Worm (Caenorhabditis elegans) whole organism, early embryonic: ENCODE results near the gene hpo-10.

ENCODE experiments used
- B0310.2 ChIP-seq: sonication (generic microtip); optimal IDR thresholded peaks from 2 replicates; lab custom pipeline; 2016; ENCODE audit warnings: mild to moderate bottlenecking, missing genetic modification characterization, missing compliant biosample characterization
- F13C5.2 ChIP-seq: sonication (generic microtip); optimal IDR thresholded peaks from 2 replicates; lab custom pipeline; 2017; ENCODE audit warnings: mild to moderate bottlenecking, missing genetic modification characterization, inconsistent platforms, missing compliant biosample characterization
- aly-1 ChIP-seq: sonication (generic microtip); optimal IDR thresholded peaks from 2 replicates; lab custom pipeline; 2016; ENCODE audit warnings: missing genetic modification characterization, missing compliant biosample characterization
- ama-1 ChIP-seq: fragments of 150-350 bp; optimal IDR thresholded peaks from 2 replicates; lab custom pipeline; 2014
- ceh-13 ChIP-seq: fragments of 200-800 bp; sonication (Bioruptor generic); optimal IDR thresholded peaks from 2 replicates; lab custom pipeline; 2018; ENCODE audit warnings: mild to moderate bottlenecking, missing genetic modification characterization, missing compliant biosample characterization
- ceh-36 ChIP-seq: sonication (generic microtip); optimal IDR thresholded peaks from 2 replicates; lab custom pipeline; 2016; ENCODE audit warnings: missing genetic modification characterization, inconsistent platforms, missing compliant biosample characterization
- ets-7 ChIP-seq: sonication (generic microtip); optimal IDR thresholded peaks from 2 replicates; lab custom pipeline; 2016; ENCODE audit warnings: missing genotype, missing genetic modification characterization, missing compliant biosample characterization
- flt-1 ChIP-seq: fragments of 200-800 bp; sonication (Bioruptor generic); IDR thresholded peaks from 2 replicates; pipeline ENCODE4 v1.3.6; 2022; ENCODE audit warnings: missing genetic modification characterization, missing compliant biosample characterization
- hmbx-1 ChIP-seq: sonication (generic microtip); optimal IDR thresholded peaks from 2 replicates; lab custom pipeline; 2016; ENCODE audit warnings: mild to moderate bottlenecking, missing genetic modification characterization, missing compliant biosample characterization
- hmg-4 ChIP-seq: fragments of 200-800 bp; sonication (Bioruptor generic); optimal IDR thresholded peaks from 2 replicates; lab custom pipeline; 2018; ENCODE audit warnings: mild to moderate bottlenecking, missing genetic modification characterization, missing compliant biosample characterization
- hnd-1 ChIP-seq: sonication (generic microtip); optimal IDR thresholded peaks from 2 replicates; lab custom pipeline; 2016; ENCODE audit warnings: missing genetic modification characterization, missing compliant biosample characterization
- pes-1 ChIP-seq: fragments of 200-800 bp; sonication (Bioruptor generic); IDR thresholded peaks from 2 replicates; pipeline ENCODE4 v1.3.6; 2022; ENCODE audit warnings: missing genetic modification reagents, missing genetic modification characterization, missing compliant biosample characterization
- scrt-1 ChIP-seq: fragments of 200-800 bp; sonication (Bioruptor generic); IDR thresholded peaks from 2 replicates; pipeline ENCODE4 v1.3.6; 2022; ENCODE audit warnings: missing genetic modification characterization, missing compliant biosample characterization
- sea-1 ChIP-seq: fragments of 200-800 bp; sonication (Bioruptor generic); conservative IDR thresholded peaks from 2 replicates; pipeline ENCODE4 v1.3.6; 2022; ENCODE audit warnings: missing genetic modification characterization, missing compliant biosample characterization
- tbx-11 ChIP-seq: fragments of 200-800 bp; sonication (Bioruptor generic); IDR thresholded peaks from 2 replicates; pipeline ENCODE4 v1.3.6; 2022; ENCODE audit warnings: missing genetic modification characterization, missing compliant biosample characterization
- tbx-37 ChIP-seq: fragments of 200-800 bp; sonication (Bioruptor generic); conservative IDR thresholded peaks from 2 replicates; pipeline ENCODE4 v1.3.6; 2022; ENCODE audit warnings: missing genetic modification reagents, missing genetic modification characterization, missing compliant biosample characterization
- tra-4 ChIP-seq: sonication (generic microtip); optimal IDR thresholded peaks from 2 replicates; lab custom pipeline; 2017; ENCODE audit warnings: missing genetic modification characterization, missing compliant biosample characterization

hpo-10 gene

DNA sequence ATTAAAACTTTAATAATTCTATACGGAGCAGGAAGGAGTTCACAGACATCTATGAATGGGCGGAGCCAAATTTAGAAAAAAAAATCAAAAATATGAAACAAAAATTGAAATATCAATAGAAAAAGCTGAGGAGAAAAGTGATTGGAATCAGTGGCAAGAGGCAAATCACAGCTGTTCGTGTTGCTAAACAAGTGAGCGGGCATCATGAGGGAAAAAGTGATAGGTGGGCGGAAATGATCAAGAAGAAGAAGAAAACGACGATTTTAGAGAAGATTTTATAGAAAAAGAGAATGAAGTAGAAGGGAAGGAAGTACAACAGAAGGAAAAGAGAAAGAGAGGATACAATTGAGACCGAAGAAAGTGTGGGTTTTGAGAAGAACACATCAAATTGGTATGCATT, 19.3 kb downstream of the hpo-10 start:
- TF ChIP-seq pes-1 (GFP tag; lab: Robert Waterston, UW) = no peak
- TF ChIP-seq sea-1 = no peak

- TF ChIP-seq hmg-4 (GFP tag; lab: Kevin White, UChicago) (no peak), sea-1 (no peak), F13C5.2 (tag; lab: Kevin White, UChicago) (no peak), ets-7 (tag; lab: Kevin White, UChicago) (no peak), flt-1 (GFP tag; lab: Robert Waterston, UW) (no peak; the same call in 1 of the 2 replicates), ceh-13 (GFP tag; lab: Kevin White, UChicago) (no peak), scrt-1 (GFP tag; lab: Robert Waterston, UW) (no peak), tbx-11 (no peak), ceh-36 (tag; lab: Kevin White, UChicago) (no peak), aly-1 (tag; lab: Kevin White, UChicago) (no peak), hnd-1 (no peak), B0310.2 (tag; lab: Kevin White, UChicago) (no peak), ama-1 (lab: Kevin White, UChicago) (no peak), tbx-37 (GFP tag; lab: Robert Waterston, UW) (no peak)
Observed at ce11 chrIII:5900709-5901108, 21.4 kb downstream of the hpo-10 start.

DNA sequence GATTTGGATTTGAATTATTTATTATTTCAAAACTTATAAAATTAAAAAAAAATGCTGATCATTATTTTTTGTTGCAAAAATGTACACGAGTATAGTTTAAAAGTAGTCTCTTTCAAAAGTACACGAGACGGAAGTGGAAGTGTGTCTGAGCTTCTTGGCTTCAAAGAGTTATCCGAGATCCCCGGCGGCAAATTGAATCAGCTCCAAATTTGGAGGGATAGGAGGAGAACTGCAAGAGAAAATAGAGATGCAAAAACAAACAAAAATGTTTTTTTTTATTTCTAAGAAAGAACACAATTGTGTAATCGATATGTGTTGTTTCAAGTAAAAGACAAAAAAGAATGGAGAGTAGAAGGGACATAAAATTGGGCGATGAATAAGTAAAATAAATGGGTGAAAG, 23.3 kb downstream of the hpo-10 start:
- TF ChIP-seq hmbx-1 (tag; lab: Kevin White, UChicago) = no peak
- no peak for TF ChIP-seq F13C5.2 (tag; lab: Kevin White, UChicago)
- TF ChIP-seq ceh-13 (GFP tag; lab: Kevin White, UChicago) = no peak
- TF ChIP-seq tbx-11 = no peak
- TF ChIP-seq hmg-4 (GFP tag; lab: Kevin White, UChicago) = no peak
- TF ChIP-seq sea-1 = no peak
- no peak for TF ChIP-seq ama-1 (lab: Kevin White, UChicago)
- TF ChIP-seq hnd-1 = no peak
- TF ChIP-seq ceh-36 (tag; lab: Kevin White, UChicago) = no peak
- TF ChIP-seq aly-1 (tag; lab: Kevin White, UChicago) = no peak
- TF ChIP-seq scrt-1 (GFP tag; lab: Robert Waterston, UW) = no peak

DNA sequence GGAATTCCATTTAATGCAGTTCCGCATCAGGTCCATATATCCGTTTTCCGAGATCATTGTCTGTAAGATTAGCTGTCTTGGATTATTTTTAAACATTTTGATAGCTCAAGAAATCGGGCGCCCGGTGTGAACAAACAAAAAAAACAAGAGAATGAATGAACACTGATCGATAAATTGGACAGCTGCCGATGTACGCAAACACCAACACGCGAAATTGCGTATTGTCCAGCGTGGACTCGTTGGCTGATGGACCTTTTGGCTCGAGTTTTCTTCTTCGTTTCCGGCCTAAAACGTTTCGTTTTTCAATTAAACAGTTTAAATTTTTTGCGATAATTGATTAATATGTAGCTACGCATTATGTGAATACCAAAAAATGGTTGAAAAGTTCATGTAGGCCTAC, 26.8 kb downstream of the hpo-10 start, which contains the start of gene dpff-1:
Gene dpff-1, minus strand, starts transcription at position 288 of the 400 bp plus-strand sequence.
- TF ChIP-seq F13C5.2 (tag; lab: Kevin White, UChicago) = peak; percentile 23
- TF ChIP-seq ceh-36 (tag; lab: Kevin White, UChicago) = no peak

DNA sequence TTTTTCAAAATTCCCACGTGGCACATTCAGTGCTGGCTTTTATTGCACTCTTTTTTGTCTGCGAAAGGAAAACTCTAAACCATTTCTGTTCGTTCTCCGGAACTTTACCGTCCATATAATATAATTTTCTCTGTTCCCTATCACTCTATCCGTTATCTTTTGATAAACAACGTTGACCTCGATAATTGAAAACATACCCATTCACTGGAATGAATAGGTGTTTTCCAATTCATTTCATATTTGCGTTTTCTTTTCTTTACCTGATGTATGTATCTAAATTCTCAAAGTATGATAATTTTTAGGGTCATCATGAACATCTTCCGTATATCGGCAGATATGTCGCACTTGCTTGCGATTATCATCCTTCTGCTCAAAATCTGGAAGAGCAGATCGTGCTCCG, 27.5 kb downstream of the hpo-10 start, which contains the start of gene erd-2.2:
Gene erd-2.2, plus strand, starts transcription at position 301 of the 400 bp plus-strand sequence.
- TF ChIP-seq hmg-4 (GFP tag; lab: Kevin White, UChicago) = no peak
- TF ChIP-seq tbx-37 (GFP tag; lab: Robert Waterston, UW) = no peak
- TF ChIP-seq ama-1 (lab: Kevin White, UChicago) = no peak

- no peak for TF ChIP-seq F13C5.2 (tag; lab: Kevin White, UChicago)
Observed at ce11 chrIII:5908408-5908807, 29.1 kb downstream of the hpo-10 start, which contains the start of gene C28H8.3. C28H8.3 (plus strand) TSS chrIII:5908700.

DNA sequence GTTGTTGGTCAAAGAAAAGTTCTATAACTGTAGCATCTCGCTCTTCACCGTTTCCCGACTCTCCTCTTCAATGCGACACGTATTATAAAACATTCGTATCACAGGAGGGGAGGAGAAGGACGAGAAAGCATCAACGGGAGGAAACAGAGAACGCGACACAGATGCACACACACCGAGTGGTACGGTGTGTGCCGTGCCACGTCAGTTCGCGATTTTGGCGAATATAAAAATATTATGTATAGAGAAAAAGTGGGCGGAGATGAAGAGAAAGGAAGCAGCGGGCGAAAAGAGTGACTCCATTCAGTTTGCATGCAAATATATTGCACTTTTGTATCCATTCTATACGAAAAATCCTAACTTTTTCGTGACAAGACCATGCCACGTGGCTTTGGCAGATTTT, 35.4 kb downstream of the hpo-10 start:
- TF ChIP-seq ceh-13 (GFP tag; lab: Kevin White, UChicago) (no peak), aly-1 (tag; lab: Kevin White, UChicago) (peak; percentile 23), flt-1 (GFP tag; lab: Robert Waterston, UW) (no peak), sea-1 (no peak), hnd-1 (no peak), ceh-36 (tag; lab: Kevin White, UChicago) (no peak), tbx-37 (GFP tag; lab: Robert Waterston, UW) (no peak)

DNA sequence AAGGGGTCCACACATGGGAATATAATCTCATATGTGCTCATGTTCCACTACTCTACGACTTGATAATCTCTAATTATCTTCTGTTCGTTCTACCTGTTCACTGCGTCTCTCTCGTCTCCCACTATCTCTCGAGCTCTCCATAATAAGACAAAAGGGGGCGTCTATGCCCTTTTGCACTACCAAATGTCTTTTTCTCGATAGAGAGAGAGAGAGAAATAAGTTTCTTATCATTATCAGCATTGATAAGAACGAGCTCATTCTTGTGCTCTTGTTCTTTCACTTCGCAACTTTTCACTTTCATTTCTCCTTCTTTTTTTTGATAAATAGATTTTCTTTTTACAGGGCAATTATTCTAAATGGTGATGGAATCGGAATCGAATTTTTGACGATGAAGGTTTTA, 36.6 kb downstream of the hpo-10 start:
- TF ChIP-seq tbx-37 (GFP tag; lab: Robert Waterston, UW) = no peak
- TF ChIP-seq hmbx-1 (tag; lab: Kevin White, UChicago) = no peak
- no peak for TF ChIP-seq hmg-4 (GFP tag; lab: Kevin White, UChicago)
- TF ChIP-seq tbx-11 = no peak
- no peak for TF ChIP-seq B0310.2 (tag; lab: Kevin White, UChicago)
- no peak for TF ChIP-seq tra-4 (tag; lab: Kevin White, UChicago)
- no peak for TF ChIP-seq F13C5.2 (tag; lab: Kevin White, UChicago)
- no peak for TF ChIP-seq sea-1
- TF ChIP-seq hnd-1 = no peak
- TF ChIP-seq scrt-1 (GFP tag; lab: Robert Waterston, UW) = no peak
- no peak for TF ChIP-seq ama-1 (lab: Kevin White, UChicago)
- TF ChIP-seq ceh-13 (GFP tag; lab: Kevin White, UChicago) = no peak
- no peak for TF ChIP-seq ceh-36 (tag; lab: Kevin White, UChicago)
- no peak for TF ChIP-seq aly-1 (tag; lab: Kevin White, UChicago)
- no peak for TF ChIP-seq ets-7 (tag; lab: Kevin White, UChicago)
- TF ChIP-seq flt-1 (GFP tag; lab: Robert Waterston, UW) = no peak
- TF ChIP-seq pes-1 (GFP tag; lab: Robert Waterston, UW) = no peak
